Worm (Caenorhabditis elegans): Measurements from ENCODE around the gene F46B6.12.

ce11 chrV:9801965-9802364 lies 26.3 kb upstream of the F46B6.12 start, which contains the start of gene F46B6.10:
- TF ChIP-seq ztf-4 (tag; optimal IDR thresholded peaks at IDR 0.05) (no peak), ztf-11 (tag; optimal IDR thresholded peaks at IDR 0.05) (no peak), nfya-1 (tag; optimal IDR thresholded peaks at IDR 0.05; ENCODE audit: insufficient read depth) (no peak), ceh-9 (tag; optimal IDR thresholded peaks at IDR 0.05) (no peak)

All from whole organism, L3 larva.